Fruit fly (Drosophila melanogaster): ENCODE data around the gene CG43965.

CG43965 gene

DNA sequence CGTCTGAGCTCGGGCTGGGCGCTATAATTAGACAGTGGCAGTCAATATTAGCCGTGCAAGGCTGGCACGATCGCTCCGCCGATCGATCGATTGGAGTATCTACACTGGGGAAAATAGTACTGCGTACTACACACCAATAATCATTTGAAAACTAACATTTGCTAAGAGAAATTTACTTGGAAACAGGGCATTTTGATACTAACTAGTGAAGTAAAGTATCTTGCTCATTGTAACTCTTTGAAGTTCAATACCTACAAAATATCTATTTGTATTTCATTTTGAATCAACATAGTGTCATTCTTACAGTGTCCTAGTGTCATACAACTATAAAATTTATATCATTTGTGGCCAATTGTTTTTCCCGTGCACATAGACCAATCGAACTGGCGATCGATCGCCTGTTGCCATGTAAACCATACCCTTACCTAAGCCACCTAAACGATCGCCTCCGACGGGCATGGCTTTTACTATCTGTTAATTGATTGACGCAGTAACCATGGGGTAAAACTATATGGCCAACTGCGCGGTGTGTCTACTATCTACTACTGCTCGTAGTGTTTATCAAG is 24.8 kb downstream of the CG43965 start (continued):
- TF ChIP-seq CG4424 (GFP tag; optimal IDR thresholded peaks at IDR 0.05) (peak; percentile 78), HLH4C (GFP tag; IDR thresholded peaks at IDR 0.05; ENCODE audit: partially characterized antibody) (no peak), Oli (tag; optimal IDR thresholded peaks at IDR 0.05) (peak; percentile 89), CG6175 (GFP tag; IDR thresholded peaks at IDR 0.05) (no peak), vnd (GFP tag; IDR thresholded peaks at IDR 0.05; ENCODE audit: partially characterized antibody) (no peak), jigr1 (GFP tag; IDR thresholded peaks at IDR 0.05) (peak; percentile 74; the same call in 1 of the 3 replicates), sr (GFP tag; IDR thresholded peaks at IDR 0.05) (no peak), gt (GFP tag; IDR thresholded peaks at IDR 0.05) (no peak), Doc2 (GFP tag; IDR thresholded peaks at IDR 0.05) (no peak), corto (GFP tag; optimal IDR thresholded peaks at IDR 0.05) (peak; percentile 52), yki (optimal IDR thresholded peaks at IDR 0.05) (no peak), dan (GFP tag; IDR thresholded peaks at IDR 0.05) (no peak), Side (GFP tag; optimal IDR thresholded peaks at IDR 0.05) (peak; percentile 75), hb (GFP tag; IDR thresholded peaks at IDR 0.05; ENCODE audit: partially characterized antibody) (no peak), CG4617 (GFP tag; optimal IDR thresholded peaks at IDR 0.05; ENCODE audit: borderline replicate concordance) (no peak), HLHmδ (GFP tag; optimal IDR thresholded peaks at IDR 0.05) (no peak), CG1602 (GFP tag; optimal IDR thresholded peaks at IDR 0.05) (peak; percentile 78), ind (GFP tag; optimal IDR thresholded peaks at IDR 0.05) (peak; percentile 79), CG11723 (GFP tag; optimal IDR thresholded peaks at IDR 0.05) (peak; percentile 59), CG11093 (GFP tag; IDR thresholded peaks at IDR 0.05) (peak; percentile 67; the same call in 2 of the 3 replicates), CG9437 (GFP tag; optimal IDR thresholded peaks at IDR 0.05) (peak; percentile 77), Blimp-1 (GFP tag; optimal IDR thresholded peaks at IDR 0.05) (peak; percentile 67), ken (GFP tag; IDR thresholded peaks at IDR 0.05) (peak; percentile 60; the same call in 1 of the 3 replicates), pita (GFP tag; optimal IDR thresholded peaks at IDR 0.05) (no peak), so (GFP tag; IDR thresholded peaks at IDR 0.05) (peak; percentile 33; the same call in 1 of the 3 replicates), Trl (optimal IDR thresholded peaks at IDR 0.05) (no peak), Trl (GFP tag; optimal IDR thresholded peaks at IDR 0.05) (peak; percentile 68), bsh (GFP tag; optimal IDR thresholded peaks at IDR 0.05) (peak; percentile 32 to 82), CG6272 (GFP tag; IDR thresholded peaks at IDR 0.05) (0 out of 2 replicates have a peak, but pooled peaks have one; percentile 43), wdn (GFP tag; IDR thresholded peaks at IDR 0.05) (peak; percentile 54; the same call in 1 of the 2 replicates), chn (GFP tag; optimal IDR thresholded peaks at IDR 0.05) (peak; percentile 49), Opbp (GFP tag; IDR thresholded peaks at IDR 0.05; ENCODE audit: partially characterized antibody) (no peak), jing (GFP tag; optimal IDR thresholded peaks at IDR 0.05) (peak; percentile 73), pho (GFP tag; optimal IDR thresholded peaks at IDR 0.05) (peak; percentile 86), vvl (GFP tag; IDR thresholded peaks at IDR 0.05) (peak; percentile 70), CG8478 (optimal IDR thresholded peaks at IDR 0.05) (no peak), tup (GFP tag; optimal IDR thresholded peaks at IDR 0.05) (no peak), Bdp1 (GFP tag; optimal IDR thresholded peaks at IDR 0.05) (peak; percentile 65), Nf-YB (GFP tag; optimal IDR thresholded peaks at IDR 0.05) (peak; percentile 64), HLH3B (GFP tag; IDR thresholded peaks at IDR 0.05) (peak; percentile 62), CG3847 (GFP tag; IDR thresholded peaks at IDR 0.05) (peak; percentile 82), ash1 (GFP tag; optimal IDR thresholded peaks at IDR 0.05) (no peak), Poxn (GFP tag; IDR thresholded peaks at IDR 0.05) (0 out of 2 replicates have a peak, but pooled peaks have one; percentile 39), lola (GFP tag; optimal IDR thresholded peaks at IDR 0.05) (peak in 1 of 3 experiments; percentile 67), CG10147 (GFP tag; optimal IDR thresholded peaks at IDR 0.05) (peak; percentile 62), sima (GFP tag; optimal IDR thresholded peaks at IDR 0.05) (no peak), Aef1 (GFP tag; IDR thresholded peaks at IDR 0.05) (peak; percentile 83), CG13287 (GFP tag; IDR thresholded peaks at IDR 0.05; ENCODE audit: partially characterized antibody) (no peak), CG9932 (GFP tag; IDR thresholded peaks at IDR 0.05) (peak; percentile 55; the same call in 1 of the 2 replicates), stc (GFP tag; IDR thresholded peaks at IDR 0.05) (peak; percentile 65), CG14050 (GFP tag; IDR thresholded peaks at IDR 0.05) (peak; percentile 52; the same call in 2 of the 3 replicates)
